Fruit fly (Drosophila melanogaster) whole organism, wandering third instar larva: ENCODE data around the gene Pph13.
A peak's percentile ranks its signal among the peaks of the same experiment; 100 is the strongest.

Source experiments
- Abd-B ChIP-seq: fragments of >200 bp; optimal IDR thresholded peaks from 2 replicates; lab custom pipeline; 2017; ENCODE audit warnings: missing biosample characterization, missing genetic modification characterization
- HLH106 ChIP-seq: fragments of 200-800 bp; optimal IDR thresholded peaks from 3 replicates; lab custom pipeline; 2019; ENCODE audit warnings: missing biosample characterization, mild to moderate bottlenecking, missing genetic modification characterization, moderate library complexity
- Mio ChIP-seq: sonication (Bioruptor generic); optimal IDR thresholded peaks from 2 replicates; lab custom pipeline; 2016; ENCODE audit warnings: missing biosample characterization, missing genetic modification characterization
- OdsH ChIP-seq: fragments of 200-800 bp; sonication (Bioruptor generic); optimal IDR thresholded peaks from 2 replicates; lab custom pipeline; 2016; ENCODE audit warnings: missing biosample characterization, mild to moderate bottlenecking, missing genetic modification characterization
- brk ChIP-seq: fragments of 200-800 bp; sonication (Bioruptor generic); optimal IDR thresholded peaks from 2 replicates; lab custom pipeline; 2016; ENCODE audit warnings: missing biosample characterization, mild to moderate bottlenecking, missing genetic modification characterization
- dl ChIP-seq, 2 experiments: fragments of 175-275, 200-275 bp in 1 of 2; fragments of 200-275 bp in 1 of 2; sonication (Bioruptor generic); optimal IDR thresholded peaks; lab custom pipeline; 2018; ENCODE audit warnings: mild to moderate bottlenecking in 2 of 2, missing biosample characterization in 2 of 2, missing genetic modification characterization in 2 of 2, moderate library complexity in 2 of 2; ENCODE audit not compliant: partially characterized antibody in 2 of 2, insufficient read depth in 1 of 2
- dsf ChIP-seq: sonication (Bioruptor generic); optimal IDR thresholded peaks from 2 replicates; lab custom pipeline; 2016; ENCODE audit warnings: missing biosample characterization, missing genetic modification characterization, borderline replicate concordance
- h ChIP-seq: fragments of 200-800 bp; sonication (Bioruptor generic); optimal IDR thresholded peaks from 3 replicates; lab custom pipeline; 2016; ENCODE audit warnings: missing biosample characterization, mild to moderate bottlenecking, missing genetic modification characterization
- lola ChIP-seq: fragments of >200 bp; optimal IDR thresholded peaks from 2 replicates; lab custom pipeline; 2017; ENCODE audit warnings: missing biosample characterization, missing genetic modification characterization
- sage ChIP-seq: fragments of 200-800 bp; sonication (Bioruptor generic); optimal IDR thresholded peaks from 2 replicates; lab custom pipeline; 2016; ENCODE audit warnings: missing biosample characterization, mild to moderate bottlenecking, missing genetic modification characterization
- tai ChIP-seq: sonication (Bioruptor generic); optimal IDR thresholded peaks from 2 replicates; lab custom pipeline; 2016; ENCODE audit warnings: missing biosample characterization, missing genetic modification characterization

- TF ChIP-seq dsf (no peak), dl (GFP tag; optimal IDR thresholded peaks at IDR 0.05; lab: Kevin White, UChicago; ENCODE audit: insufficient read depth in 1 of 2, partially characterized antibody in 2 of 2) (no peak), Mio (GFP tag; lab: Kevin White, UChicago) (no peak), brk (GFP tag; lab: Kevin White, UChicago) (peak; percentile 42), lola (GFP tag; lab: Kevin White, UChicago) (no peak), HLH106 (peak; percentile 85), h (GFP tag; lab: Kevin White, UChicago) (peak; percentile 70), OdsH (GFP tag; lab: Kevin White, UChicago) (peak; percentile 79), sage (no peak), Abd-B (GFP tag; lab: Kevin White, UChicago) (no peak), tai (GFP tag; lab: Kevin White, UChicago) (peak; percentile 65)
These were observed 28.9 kb downstream of the Pph13 start for dm6 chr2L:606165-606564.
